Fruit fly (Drosophila melanogaster): ENCODE measurements around the gene CG13070.

The CG13070 gene

DNA sequence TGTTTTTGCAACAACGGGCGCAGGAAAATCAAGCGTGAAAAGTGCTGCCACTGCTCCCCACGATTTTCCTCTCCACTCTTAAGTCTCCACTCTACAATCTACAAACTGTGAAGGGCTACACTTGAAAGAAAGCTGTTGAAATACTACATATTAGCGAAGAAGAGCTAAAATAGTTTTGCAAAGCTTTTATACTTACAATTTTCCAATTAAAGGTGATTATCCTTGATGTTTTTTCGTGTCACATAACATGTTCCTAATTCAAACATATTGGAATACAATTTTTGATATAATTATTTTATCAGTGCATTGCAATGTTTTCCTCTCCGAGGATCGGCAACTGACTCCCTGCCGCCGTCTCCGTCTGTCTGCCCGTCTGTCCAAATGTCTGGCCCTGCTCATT, 45.2 kb upstream of the CG13070 start (continued):
- TF ChIP-seq dac (GFP tag; optimal IDR thresholded peaks at IDR 0.05) (peak; percentile 40), fd85E (GFP tag; optimal IDR thresholded peaks at IDR 0.05) (peak; percentile 12), Sox15 (GFP tag; optimal IDR thresholded peaks at IDR 0.05) (no peak), lz (GFP tag; optimal IDR thresholded peaks at IDR 0.05) (peak; percentile 11), Hr39 (GFP tag; optimal IDR thresholded peaks at IDR 0.05) (peak; percentile 11), topi (GFP tag; optimal IDR thresholded peaks at IDR 0.05) (peak; percentile 28), CG9139 (GFP tag; optimal IDR thresholded peaks at IDR 0.05) (no peak), CG8319 (GFP tag; optimal IDR thresholded peaks at IDR 0.05) (peak; percentile 23), CG6808 (GFP tag; optimal IDR thresholded peaks at IDR 0.05) (peak; percentile 37), esn (GFP tag; optimal IDR thresholded peaks at IDR 0.05) (peak; percentile 10), CG31627 (GFP tag; optimal IDR thresholded peaks at IDR 0.05) (no peak), CG3032 (tag; optimal IDR thresholded peaks at IDR 0.05) (peak; percentile 9)

- TF ChIP-seq vri (GFP tag; optimal IDR thresholded peaks at IDR 0.05) (no peak), CG9139 (GFP tag; optimal IDR thresholded peaks at IDR 0.05) (no peak), Hr4 (GFP tag; optimal IDR thresholded peaks at IDR 0.05) (peak; percentile 8), fd59A (GFP tag; optimal IDR thresholded peaks at IDR 0.05) (no peak), CG4318 (GFP tag; optimal IDR thresholded peaks at IDR 0.05) (peak; percentile 32), Gug (GFP tag; IDR thresholded peaks at IDR 0.05) (no peak), eg (GFP tag; IDR thresholded peaks at IDR 0.05) (no peak), Eip78C (GFP tag) (peak; percentile 63), CG8119 (GFP tag; IDR thresholded peaks at IDR 0.05) (0 out of 3 replicates have a peak, but pooled peaks have one; percentile 30), fd85E (GFP tag; optimal IDR thresholded peaks at IDR 0.05) (no peak), CG1621 (tag; optimal IDR thresholded peaks at IDR 0.05) (no peak), salr (GFP tag; optimal IDR thresholded peaks at IDR 0.05) (peak in 1 of 2 experiments; percentile 7), topi (GFP tag; optimal IDR thresholded peaks at IDR 0.05) (no peak), Eip93F (GFP tag; optimal IDR thresholded peaks at IDR 0.05) (no peak), CG11902 (GFP tag; optimal IDR thresholded peaks at IDR 0.05) (no peak), CG7368 (GFP tag; optimal IDR thresholded peaks at IDR 0.05) (no peak), Lpt (GFP tag; optimal IDR thresholded peaks at IDR 0.05) (peak; percentile 1), achi (GFP tag; optimal IDR thresholded peaks at IDR 0.05) (no peak), CG8632 (GFP tag; optimal IDR thresholded peaks at IDR 0.05) (no peak), CG6276 (GFP tag; optimal IDR thresholded peaks at IDR 0.05) (peak; percentile 6), Hr39 (GFP tag; optimal IDR thresholded peaks at IDR 0.05) (no peak), CG3919 (GFP tag; optimal IDR thresholded peaks at IDR 0.05) (peak; percentile 7), net (GFP tag; optimal IDR thresholded peaks at IDR 0.05) (no peak), svp (GFP tag) (no peak), CG32006 (GFP tag; optimal IDR thresholded peaks at IDR 0.05) (peak; percentile 47), ss (GFP tag; optimal IDR thresholded peaks at IDR 0.05) (no peak), CG11294 (GFP tag; IDR thresholded peaks at IDR 0.05) (no peak), dsx (GFP tag; optimal IDR thresholded peaks at IDR 0.05; ENCODE audit: poor library complexity, severe bottlenecking) (no peak), CG6854 (GFP tag; optimal IDR thresholded peaks at IDR 0.05) (no peak), pdm3 (GFP tag; optimal IDR thresholded peaks at IDR 0.05) (no peak), CG3032 (tag; optimal IDR thresholded peaks at IDR 0.05) (no peak), CG10669 (GFP tag; optimal IDR thresholded peaks at IDR 0.05) (no peak), CG16779 (tag; optimal IDR thresholded peaks at IDR 0.05) (no peak), CG8319 (GFP tag; optimal IDR thresholded peaks at IDR 0.05) (no peak), CG31627 (GFP tag; optimal IDR thresholded peaks at IDR 0.05) (no peak), Ets96B (tag; optimal IDR thresholded peaks at IDR 0.05) (no peak), CG15336 (GFP tag; IDR thresholded peaks at IDR 0.05) (no peak), CG10631 (GFP tag; optimal IDR thresholded peaks at IDR 0.05) (no peak), dac (GFP tag; optimal IDR thresholded peaks at IDR 0.05) (no peak), OdsH (GFP tag; optimal IDR thresholded peaks at IDR 0.05) (no peak), lz (GFP tag; optimal IDR thresholded peaks at IDR 0.05) (no peak)
Observed at dm6 chr3L:16221278-16221677, 41.9 kb upstream of the CG13070 start.

Measured in whole organism, prepupa.